Worm (Caenorhabditis elegans) whole organism, late embryonic: ENCODE data around the gene srpa-68.

Experiments used
- F13H6.1 ChIP-seq: sonication (generic microtip); optimal IDR thresholded peaks from 2 replicates; lab custom pipeline; 2016; ENCODE audit warnings: missing genetic modification characterization, missing compliant biosample characterization
- fax-1 ChIP-seq: sonication (generic microtip); optimal IDR thresholded peaks from 2 replicates; lab custom pipeline; 2016; ENCODE audit warnings: missing genotype, missing genetic modification characterization, missing compliant biosample characterization

DNA sequence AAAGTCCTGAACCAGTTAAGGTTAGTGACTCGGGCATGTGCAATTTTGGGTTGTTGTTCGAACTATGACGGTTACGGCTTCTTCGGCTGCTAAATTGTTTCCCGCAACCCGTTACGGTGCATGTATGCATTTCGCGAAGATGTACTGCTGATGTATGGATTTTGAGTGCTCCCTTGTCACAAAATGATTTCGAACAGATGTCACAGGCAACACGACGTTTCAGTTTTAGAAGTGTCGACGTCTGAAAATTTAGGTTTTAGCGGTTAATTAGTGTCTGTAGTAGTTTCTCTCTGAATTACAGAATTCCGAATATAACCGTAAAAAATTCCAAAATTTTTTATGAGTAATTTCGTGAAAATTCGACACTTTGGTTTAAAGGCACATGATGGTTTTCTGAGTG is 15.7 kb downstream of the srpa-68 start:
- TF ChIP-seq fax-1 (tag; lab: Kevin White, UChicago) (no peak), F13H6.1 (no peak)
